Fruit fly (Drosophila melanogaster) whole organism, embryonic: ENCODE data around the gene TTLL5.

ENCODE experiments used
- Atf-2 ChIP-seq: fragments of 200-800 bp; sonication (Bioruptor generic); optimal IDR thresholded peaks from 2 replicates; lab custom pipeline; 2016; ENCODE audit warnings: missing biosample characterization, missing genetic modification characterization
- Atf3 ChIP-seq: fragments of 200-800 bp; sonication (Bioruptor generic); optimal IDR thresholded peaks from 3 replicates; lab custom pipeline; 2016; ENCODE audit warnings: missing biosample characterization, missing genetic modification characterization
- Awh ChIP-seq: fragments of 200-800 bp; sonication (Bioruptor generic); IDR thresholded peaks from 2 replicates; pipeline ENCODE4, ENCODE4 v1.3.6; 2022; ENCODE audit warnings: missing biosample characterization, missing genetic modification characterization
- B-H2 ChIP-seq: fragments of 200-800 bp; sonication (Bioruptor generic); optimal IDR thresholded peaks from 2 replicates; lab custom pipeline; 2018; ENCODE audit warnings: missing biosample characterization, mild to moderate bottlenecking, missing genetic modification characterization
- Bdp1 ChIP-seq: fragments of 200-800 bp; sonication (Bioruptor generic); optimal IDR thresholded peaks from 3 replicates; lab custom pipeline; 2016; ENCODE audit warnings: missing biosample characterization, missing genetic modification characterization
- CG10431 ChIP-seq: fragments of 200-800 bp; sonication (Bioruptor generic); optimal IDR thresholded peaks from 3 replicates; lab custom pipeline; 2018; ENCODE audit warnings: missing biosample characterization, mild to moderate bottlenecking, missing genetic modification characterization
- CG11723 ChIP-seq: fragments of 200-800 bp; sonication (Bioruptor generic); optimal IDR thresholded peaks from 2 replicates; lab custom pipeline; 2017; ENCODE audit warnings: missing biosample characterization, mild to moderate bottlenecking, missing genetic modification characterization
- CG12769 ChIP-seq: fragments of 200-800 bp; sonication (Bioruptor generic); optimal IDR thresholded peaks from 2 replicates; lab custom pipeline; 2019; ENCODE audit warnings: missing biosample characterization, mild to moderate bottlenecking, missing genetic modification characterization, moderate library complexity
- CG13624 ChIP-seq: fragments of 200-800 bp; sonication (Bioruptor generic); optimal IDR thresholded peaks from 2 replicates; lab custom pipeline; 2016; ENCODE audit warnings: missing biosample characterization, missing genetic modification characterization
- CG15696 ChIP-seq: fragments of 200-800 bp; sonication (Bioruptor generic); optimal IDR thresholded peaks from 2 replicates; lab custom pipeline; 2019; ENCODE audit warnings: missing biosample characterization, mild to moderate bottlenecking, missing genetic modification characterization, moderate library complexity
- CG1603 ChIP-seq: fragments of 200-800 bp; sonication (Bioruptor generic); optimal IDR thresholded peaks from 2 replicates; lab custom pipeline; 2019; ENCODE audit warnings: missing biosample characterization, mild to moderate bottlenecking, missing genetic modification characterization, moderate library complexity
- CG17612 ChIP-seq: fragments of 200-800 bp; sonication (Bioruptor generic); IDR thresholded peaks from 2 replicates; pipeline ENCODE4 v1.3.6; 2022; ENCODE audit warnings: missing biosample characterization, missing genetic modification characterization
- CG2199 ChIP-seq: fragments of 200-800 bp; sonication (Bioruptor generic); IDR thresholded peaks from 3 replicates; pipeline ENCODE4 v1.3.6; 2022; ENCODE audit warnings: missing biosample characterization, missing genetic modification characterization
- CG2678 ChIP-seq: fragments of 200-800 bp; sonication (Bioruptor generic); optimal IDR thresholded peaks from 3 replicates; lab custom pipeline; 2019; ENCODE audit warnings: missing biosample characterization, mild to moderate bottlenecking, missing genetic modification characterization, moderate library complexity
- CG31388 ChIP-seq: fragments of 200-800 bp; sonication (Bioruptor generic); optimal IDR thresholded peaks from 2 replicates; lab custom pipeline; 2016; ENCODE audit warnings: missing biosample characterization, missing genetic modification characterization
- CG32772 ChIP-seq: fragments of 200-800 bp; sonication (Bioruptor generic); IDR thresholded peaks from 2 replicates; pipeline ENCODE4 v1.3.6; 2022; ENCODE audit warnings: missing biosample characterization, missing genetic modification characterization
- CG3407 ChIP-seq: fragments of 200-800 bp; sonication (Bioruptor generic); optimal IDR thresholded peaks from 2 replicates; lab custom pipeline; 2018; ENCODE audit warnings: missing biosample characterization, mild to moderate bottlenecking, missing genetic modification characterization
- CG5180 ChIP-seq: fragments of 200-800 bp; sonication (Bioruptor generic); optimal IDR thresholded peaks from 3 replicates; lab custom pipeline; 2017; ENCODE audit warnings: missing biosample characterization, missing genetic modification characterization, mild to moderate bottlenecking, moderate library complexity, missing genetic modification reagents
- CG5953 ChIP-seq: fragments of 200-800 bp; sonication (Bioruptor generic); IDR thresholded peaks from 2 replicates; pipeline ENCODE4 v1.3.6; 2022; ENCODE audit warnings: missing biosample characterization, missing genetic modification characterization
- CG6683 ChIP-seq: fragments of 200-800 bp; sonication (Bioruptor generic); optimal IDR thresholded peaks from 2 replicates; lab custom pipeline; 2017; ENCODE audit warnings: missing biosample characterization, mild to moderate bottlenecking, missing genetic modification characterization, missing genetic modification reagents
- CG8944 ChIP-seq: fragments of 200-800 bp; sonication (Bioruptor generic); optimal IDR thresholded peaks from 3 replicates; lab custom pipeline; 2016; ENCODE audit warnings: missing biosample characterization, missing genetic modification characterization
- CTCF ChIP-seq: fragments of 200-800 bp; sonication (Bioruptor generic); optimal IDR thresholded peaks from 2 replicates; lab custom pipeline; 2017; ENCODE audit warnings: missing biosample characterization, mild to moderate bottlenecking, missing genetic modification characterization, moderate library complexity
- Dll ChIP-seq: fragments of 200-800 bp; sonication (Bioruptor generic); IDR thresholded peaks from 4 replicates; pipeline ENCODE4 v1.3.6; 2022; ENCODE audit warnings: missing biosample characterization, missing genetic modification characterization; ENCODE audit not compliant: partially characterized antibody
- H15 ChIP-seq: fragments of 200-800 bp; sonication (Bioruptor generic); IDR thresholded peaks from 3 replicates; pipeline ENCODE4 v1.3.6; 2022; ENCODE audit warnings: missing biosample characterization, missing genetic modification characterization
- HLH54F ChIP-seq: fragments of 200-800 bp; sonication (Bioruptor generic); optimal IDR thresholded peaks from 3 replicates; lab custom pipeline; 2016; ENCODE audit warnings: missing biosample characterization, missing genetic modification characterization
- Lim3 ChIP-seq: fragments of 200-800 bp; sonication (Bioruptor generic); IDR thresholded peaks from 2 replicates; pipeline ENCODE4 v1.3.6; 2022; ENCODE audit warnings: missing biosample characterization, missing genetic modification characterization
- MTF-1 ChIP-seq: fragments of 200-800 bp; sonication (Bioruptor generic); optimal IDR thresholded peaks from 2 replicates; lab custom pipeline; 2018; ENCODE audit warnings: missing biosample characterization, mild to moderate bottlenecking, missing genetic modification characterization, borderline replicate concordance
- PHDP ChIP-seq: fragments of 200-800 bp; sonication (Bioruptor generic); optimal IDR thresholded peaks from 3 replicates; lab custom pipeline; 2018; ENCODE audit warnings: missing biosample characterization, mild to moderate bottlenecking, missing genetic modification characterization, moderate library complexity
- TFAM ChIP-seq: fragments of 200-800 bp; sonication (Bioruptor generic); optimal IDR thresholded peaks from 2 replicates; lab custom pipeline; 2017; ENCODE audit warnings: missing biosample characterization, missing genetic modification characterization, inconsistent platforms
- Xbp1 ChIP-seq: fragments of 200-800 bp; sonication (Bioruptor generic); optimal IDR thresholded peaks from 3 replicates; lab custom pipeline; 2016; ENCODE audit warnings: missing biosample characterization, mild to moderate bottlenecking, missing genetic modification characterization
- ara ChIP-seq: fragments of 200-800 bp; sonication (Bioruptor generic); IDR thresholded peaks from 2 replicates; pipeline ENCODE4 v1.3.6; 2022; ENCODE audit warnings: missing biosample characterization, missing genetic modification characterization
- corto ChIP-seq: fragments of 200-800 bp; sonication (Bioruptor generic); optimal IDR thresholded peaks from 2 replicates; lab custom pipeline; 2016; ENCODE audit warnings: missing biosample characterization, mild to moderate bottlenecking, missing genetic modification characterization, moderate library complexity
- fru ChIP-seq: fragments of >200 bp; optimal IDR thresholded peaks from 2 replicates; lab custom pipeline; 2017
- ftz-f1 ChIP-seq: fragments of 200-800 bp; sonication (Bioruptor generic); optimal IDR thresholded peaks from 2 replicates; lab custom pipeline; 2016; ENCODE audit warnings: missing biosample characterization, missing genetic modification characterization
- gce ChIP-seq: fragments of 200-800 bp; sonication (Bioruptor generic); IDR thresholded peaks from 3 replicates; pipeline ENCODE4 v1.3.6; 2022; ENCODE audit warnings: missing biosample characterization, missing genetic modification characterization
- hbn ChIP-seq: fragments of 200-800 bp; sonication (Bioruptor generic); IDR thresholded peaks from 2 replicates; pipeline ENCODE4 v1.3.6; 2022; ENCODE audit warnings: missing biosample characterization, missing genetic modification characterization; ENCODE audit not compliant: partially characterized antibody
- kay ChIP-seq: fragments of 200-800 bp; sonication (Bioruptor generic); optimal IDR thresholded peaks from 2 replicates; lab custom pipeline; 2016; ENCODE audit warnings: missing biosample characterization, missing genetic modification characterization
- lbe ChIP-seq: fragments of 200-800 bp; sonication (Bioruptor generic); optimal IDR thresholded peaks from 2 replicates; lab custom pipeline; 2016; ENCODE audit warnings: missing biosample characterization, mild to moderate bottlenecking, missing genetic modification characterization
- lilli ChIP-seq: fragments of 200-800 bp; sonication (Bioruptor generic); optimal IDR thresholded peaks from 3 replicates; lab custom pipeline; 2016; ENCODE audit warnings: missing biosample characterization, missing genetic modification characterization
- nerfin-1 ChIP-seq: fragments of 200-800 bp; sonication (Bioruptor generic); optimal IDR thresholded peaks from 3 replicates; lab custom pipeline; 2019; ENCODE audit warnings: missing biosample characterization, mild to moderate bottlenecking, missing genetic modification characterization, moderate library complexity
- nerfin-2 ChIP-seq: fragments of 200-800 bp; sonication (Bioruptor generic); IDR thresholded peaks from 2 replicates; pipeline ENCODE4 v1.3.6; 2022; ENCODE audit warnings: missing biosample characterization, missing genetic modification characterization; ENCODE audit not compliant: partially characterized antibody
- pfk ChIP-seq: fragments of 200-800 bp; sonication (Bioruptor generic); optimal IDR thresholded peaks from 2 replicates; lab custom pipeline; 2018; ENCODE audit warnings: missing biosample characterization, mild to moderate bottlenecking, missing genetic modification characterization, moderate library complexity
- pita ChIP-seq: fragments of 200-800 bp; sonication (Bioruptor generic); optimal IDR thresholded peaks from 2 replicates; lab custom pipeline; 2017; ENCODE audit warnings: missing biosample characterization, mild to moderate bottlenecking, missing genetic modification characterization
- pros ChIP-seq: fragments of 200-800 bp; sonication (Bioruptor generic); optimal IDR thresholded peaks from 3 replicates; lab custom pipeline; 2019; ENCODE audit warnings: missing biosample characterization, mild to moderate bottlenecking, missing genetic modification characterization, moderate library complexity
- slp2 ChIP-seq: fragments of 200-800 bp; sonication (Bioruptor generic); optimal IDR thresholded peaks from 2 replicates; lab custom pipeline; 2016; ENCODE audit warnings: missing biosample characterization, missing genetic modification characterization
- so ChIP-seq: fragments of 200-800 bp; sonication (Bioruptor generic); IDR thresholded peaks from 3 replicates; pipeline ENCODE4 v1.3.6; 2022; ENCODE audit warnings: missing biosample characterization, missing genetic modification characterization
- sob ChIP-seq: fragments of 200-800 bp; sonication (Bioruptor generic); IDR thresholded peaks from 2 replicates; pipeline ENCODE4 v1.3.6; 2022; ENCODE audit warnings: missing biosample characterization, missing genetic modification characterization
- sqz ChIP-seq: fragments of 200-800 bp; sonication (Bioruptor generic); optimal IDR thresholded peaks from 3 replicates; lab custom pipeline; 2018; ENCODE audit warnings: missing biosample characterization, mild to moderate bottlenecking, missing genetic modification characterization
- stc ChIP-seq: fragments of 200-800 bp; sonication (Bioruptor generic); IDR thresholded peaks from 2 replicates; pipeline ENCODE4 v1.3.6; 2022; ENCODE audit warnings: missing biosample characterization, missing genetic modification characterization
- usp ChIP-seq: fragments of >200 bp; optimal IDR thresholded peaks from 2 replicates; lab custom pipeline; 2017; ENCODE audit warnings: missing biosample characterization, missing genetic modification characterization
- yki ChIP-seq: fragments of >200 bp; optimal IDR thresholded peaks from 3 replicates; lab custom pipeline; 2018

Gene TTLL5

dm6 chr3R:25168259-25168972, 45.7 kb upstream of the TTLL5 start (continued):
- TF ChIP-seq CG5180 (GFP tag; lab: Kevin White, UChicago) (peak; percentile 6), pfk (GFP tag; lab: Kevin White, UChicago) (no peak), Atf-2 (GFP tag; lab: Kevin White, UChicago) (peak; percentile 19), CG1603 (tag; lab: Kevin White, UChicago) (peak; percentile 41), CG13624 (GFP tag; lab: Kevin White, UChicago) (peak; percentile 38), hbn (GFP tag; lab: Robert Waterston, UW) (no peak), Atf3 (GFP tag; lab: Kevin White, UChicago) (no peak), CG3407 (GFP tag; lab: Kevin White, UChicago) (no peak), CG10431 (GFP tag; lab: Kevin White, UChicago) (no peak), CG32772 (GFP tag; lab: Robert Waterston, UW) (0 out of 2 replicates have a peak, but pooled peaks have one; percentile 34), corto (GFP tag; lab: Kevin White, UChicago) (no peak), Dll (GFP tag; lab: Robert Waterston, UW) (no peak), sqz (GFP tag; lab: Kevin White, UChicago) (no peak), fru (no peak), CG2199 (GFP tag; lab: Robert Waterston, UW) (no peak), CG15696 (tag; lab: Kevin White, UChicago) (no peak), CG5953 (GFP tag; lab: Robert Waterston, UW) (no peak), pros (GFP tag; lab: Kevin White, UChicago) (peak; percentile 71), ftz-f1 (GFP tag; lab: Kevin White, UChicago) (no peak), CG2678 (tag; lab: Kevin White, UChicago) (peak; percentile 82), Lim3 (GFP tag; lab: Robert Waterston, UW) (no peak), CG12769 (tag; lab: Kevin White, UChicago) (peak; percentile 49), yki (no peak), kay (GFP tag; lab: Kevin White, UChicago) (peak; percentile 14), Xbp1 (GFP tag; lab: Kevin White, UChicago) (peak; percentile 42), lilli (peak; percentile 60), CG6683 (GFP tag; lab: Kevin White, UChicago) (peak; percentile 34), ara (no peak; the same call in 1 of the 2 replicates), CTCF (no peak), pita (GFP tag; lab: Kevin White, UChicago) (no peak), CG31388 (GFP tag; lab: Kevin White, UChicago) (no peak), slp2 (peak; percentile 21), CG17612 (GFP tag; lab: Robert Waterston, UW) (no peak), lbe (GFP tag; lab: Kevin White, UChicago) (no peak), H15 (GFP tag; lab: Robert Waterston, UW) (no peak), CG11723 (GFP tag; lab: Kevin White, UChicago) (no peak), stc (GFP tag; lab: Robert Waterston, UW) (0 out of 2 replicates have a peak, but pooled peaks have one; percentile 20), HLH54F (GFP tag; lab: Kevin White, UChicago) (peak; percentile 45), nerfin-2 (GFP tag; lab: Robert Waterston, UW) (no peak), CG8944 (no peak), PHDP (tag; lab: Kevin White, UChicago) (peak; percentile 26), Awh (GFP tag; lab: Robert Waterston, UW) (no peak), nerfin-1 (peak; percentile 70), so (GFP tag; lab: Robert Waterston, UW) (no peak), Bdp1 (GFP tag; lab: Kevin White, UChicago) (no peak), sob (GFP tag; lab: Robert Waterston, UW) (peak; percentile 25; the same call in 1 of the 2 replicates), TFAM (GFP tag; lab: Kevin White, UChicago) (no peak), gce (GFP tag; lab: Robert Waterston, UW) (no peak), usp (GFP tag; lab: Kevin White, UChicago) (no peak), B-H2 (GFP tag; lab: Kevin White, UChicago) (no peak), MTF-1 (GFP tag; lab: Kevin White, UChicago) (no peak)
